Comparison of ENCODE assay signal across 5 fruit fly cellular contexts in the genomic region with DNA sequence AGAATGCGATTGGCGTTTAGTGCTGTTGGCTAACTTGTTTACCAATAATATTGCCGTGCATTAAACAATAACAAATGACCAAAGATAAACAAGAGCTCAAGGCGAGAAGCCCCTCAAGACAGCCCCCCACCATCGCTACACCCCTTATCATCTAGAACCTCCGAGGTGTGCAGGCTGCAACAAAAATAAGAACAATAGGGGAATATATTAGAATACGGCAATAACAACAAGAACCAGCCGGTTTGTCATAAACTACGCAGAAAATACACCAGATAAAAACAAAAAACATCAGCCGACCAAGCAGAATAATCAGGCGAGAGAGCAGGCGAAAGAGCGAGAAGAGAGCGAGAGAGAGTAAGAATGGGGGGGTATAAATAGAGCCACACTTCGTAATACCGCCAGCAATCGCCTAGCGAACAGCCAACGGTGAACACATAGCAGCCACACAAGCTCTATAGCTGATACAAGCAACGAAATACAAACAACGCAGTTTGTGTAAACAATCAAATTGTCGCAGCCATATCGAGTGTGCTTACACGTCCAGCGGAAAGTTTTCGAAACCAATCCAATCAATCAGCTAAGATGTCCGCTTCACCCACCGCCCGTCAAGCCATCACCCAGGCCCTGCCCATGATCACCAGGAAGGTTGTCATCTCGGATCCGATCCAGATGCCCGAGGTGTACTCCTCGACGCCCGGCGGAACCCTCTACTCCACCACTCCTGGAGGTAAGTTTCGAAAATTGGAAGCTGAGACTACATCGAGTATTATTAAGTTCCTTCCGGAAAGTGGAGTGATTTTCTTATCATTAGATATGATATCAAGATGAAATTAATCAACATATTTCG.
A peak's percentile ranks its signal among the peaks of the same experiment; 100 is the strongest.
TF ChIP-seq lines count a peak whose summit lies in the region.

Thor (plus strand) TSS at position 401 of the 847 bp plus-strand sequence.

TF ChIP-seq in whole organism, adult, 20 proteins besides CTCF, POLR2A, EP300 and RAD21 (continued from another document):
- TF ChIP-seq Mnt (GFP tag; optimal IDR thresholded peaks at IDR 0.05; lab: Kevin White, UChicago) (peak; percentile 87), bab1 (GFP tag; optimal IDR thresholded peaks at IDR 0.05; lab: Kevin White, UChicago) (peak; percentile 73), Hr96 (GFP tag; optimal IDR thresholded peaks at IDR 0.05; lab: Kevin White, UChicago) (peak; percentile 82), Crg-1 (GFP tag; optimal IDR thresholded peaks at IDR 0.05; lab: Kevin White, UChicago) (peak; percentile 83), CG12768 (GFP tag; optimal IDR thresholded peaks at IDR 0.05; lab: Kevin White, UChicago) (peak; percentile 87), toe (GFP tag; optimal IDR thresholded peaks at IDR 0.05; lab: Kevin White, UChicago) (peak; percentile 57)

TF ChIP-seq in whole organism, embryonic, 481 proteins besides CTCF, POLR2A, EP300 and RAD21 (continued from another document and continues in another):
- TF ChIP-seq CG2712 (tag; optimal IDR thresholded peaks at IDR 0.05; lab: Kevin White, UChicago) (peak; percentile 56), CG12299 (tag; optimal IDR thresholded peaks at IDR 0.05; lab: Kevin White, UChicago) (peak; percentile 28), CG17829 (tag; optimal IDR thresholded peaks at IDR 0.05; lab: Kevin White, UChicago) (peak; percentile 61), tin (GFP tag; optimal IDR thresholded peaks at IDR 0.05; lab: Kevin White, UChicago) (peak; percentile 51), CG18011 (GFP tag; optimal IDR thresholded peaks at IDR 0.05; lab: Kevin White, UChicago) (peak; percentile 24), kni (GFP tag; optimal IDR thresholded peaks at IDR 0.05; lab: Kevin White, UChicago) (peak; percentile 81), ems (GFP tag; optimal IDR thresholded peaks at IDR 0.05; lab: Kevin White, UChicago) (peak; percentile 27), lmd (GFP tag; IDR thresholded peaks at IDR 0.05; lab: Robert Waterston, UW) (peak; percentile 33; the same call in 1 of the 2 replicates), Atf6 (GFP tag; IDR thresholded peaks at IDR 0.05; lab: Robert Waterston, UW) (peak; percentile 79), CG3847 (GFP tag; IDR thresholded peaks at IDR 0.05; lab: Robert Waterston, UW) (peak; percentile 46; the same call in 1 of the 2 replicates), CG6791 (GFP tag; IDR thresholded peaks at IDR 0.05; lab: Robert Waterston, UW; ENCODE audit: partially characterized antibody) (peak; percentile 70; the same call in 2 of the 3 replicates), CG1832 (GFP tag; optimal IDR thresholded peaks at IDR 0.05; lab: Kevin White, UChicago) (no peak), CG12104 (GFP tag; optimal IDR thresholded peaks at IDR 0.05; lab: Kevin White, UChicago) (peak; percentile 7), sens-2 (GFP tag; IDR thresholded peaks at IDR 0.05; lab: Robert Waterston, UW) (0 out of 2 replicates have a peak, but pooled peaks have one; percentile 63), mam (GFP tag; optimal IDR thresholded peaks at IDR 0.05; lab: Kevin White, UChicago) (peak; percentile 42), CG18599 (GFP tag; optimal IDR thresholded peaks at IDR 0.05; lab: Kevin White, UChicago) (peak; percentile 85), CG14710 (tag; optimal IDR thresholded peaks at IDR 0.05; lab: Kevin White, UChicago) (peak; percentile 25), nerfin-1 (tag; optimal IDR thresholded peaks at IDR 0.05; lab: Kevin White, UChicago) (peak; percentile 63), CG8388 (GFP tag; optimal IDR thresholded peaks at IDR 0.05; lab: Kevin White, UChicago) (peak; percentile 24), wor (GFP tag; IDR thresholded peaks at IDR 0.05; lab: Robert Waterston, UW) (no peak), gsb (GFP tag; IDR thresholded peaks at IDR 0.05; lab: Robert Waterston, UW) (peak; percentile 68), CG10654 (GFP tag; optimal IDR thresholded peaks at IDR 0.05; lab: Kevin White, UChicago) (peak; percentile 32), Hr3 (GFP tag; optimal IDR thresholded peaks at IDR 0.05; lab: Kevin White, UChicago) (peak; percentile 13), gem (tag; optimal IDR thresholded peaks at IDR 0.05; lab: Kevin White, UChicago) (peak; percentile 17), CG13894 (tag; optimal IDR thresholded peaks at IDR 0.05; lab: Kevin White, UChicago) (peak; percentile 87), Gsc (GFP tag; IDR thresholded peaks at IDR 0.05; lab: Robert Waterston, UW) (no peak), HLH3B (GFP tag; IDR thresholded peaks at IDR 0.05; lab: Robert Waterston, UW) (peak; percentile 66; the same call in 1 of the 2 replicates)

TF ChIP-seq in whole organism, prepupa, 60 proteins besides CTCF, POLR2A, EP300 and RAD21 (continued from another document and continues in another):
- TF ChIP-seq CG34406 (GFP tag; optimal IDR thresholded peaks at IDR 0.05; lab: Kevin White, UChicago) (no peak), OdsH (GFP tag; optimal IDR thresholded peaks at IDR 0.05; lab: Kevin White, UChicago) (no peak), CG3919 (GFP tag; optimal IDR thresholded peaks at IDR 0.05; lab: Kevin White, UChicago) (peak; percentile 49), CG9139 (GFP tag; optimal IDR thresholded peaks at IDR 0.05; lab: Kevin White, UChicago) (peak; percentile 79), Gug (GFP tag; IDR thresholded peaks at IDR 0.05; lab: Robert Waterston, UW) (no peak), topi (GFP tag; optimal IDR thresholded peaks at IDR 0.05; lab: Kevin White, UChicago) (peak; percentile 43), CG3032 (tag; optimal IDR thresholded peaks at IDR 0.05; lab: Kevin White, UChicago) (no peak), Met (GFP tag; optimal IDR thresholded peaks at IDR 0.05; lab: Kevin White, UChicago) (peak; percentile 17), Eip93F (GFP tag; optimal IDR thresholded peaks at IDR 0.05; lab: Kevin White, UChicago) (no peak), CG1621 (tag; optimal IDR thresholded peaks at IDR 0.05; lab: Kevin White, UChicago) (peak; percentile 7), spab (GFP tag; optimal IDR thresholded peaks at IDR 0.05; lab: Kevin White, UChicago) (no peak), Blimp-1 (GFP tag; optimal IDR thresholded peaks at IDR 0.05; lab: Kevin White, UChicago) (no peak), CG10631 (GFP tag; optimal IDR thresholded peaks at IDR 0.05; lab: Kevin White, UChicago) (no peak), Hr38 (GFP tag; optimal IDR thresholded peaks at IDR 0.05; lab: Kevin White, UChicago) (no peak), acj6 (GFP tag; optimal IDR thresholded peaks at IDR 0.05; lab: Kevin White, UChicago) (no peak), Sox102F (GFP tag; optimal IDR thresholded peaks at IDR 0.05; lab: Kevin White, UChicago) (peak; percentile 49), CG8319 (GFP tag; optimal IDR thresholded peaks at IDR 0.05; lab: Kevin White, UChicago) (peak; percentile 24), fkh (GFP tag; optimal IDR thresholded peaks at IDR 0.05; lab: Kevin White, UChicago) (peak; percentile 98), svp (GFP tag; lab: Kevin White, UChicago) (peak; percentile 79), Smox (GFP tag; optimal IDR thresholded peaks at IDR 0.05; lab: Kevin White, UChicago) (no peak), esn (GFP tag; optimal IDR thresholded peaks at IDR 0.05; lab: Kevin White, UChicago) (peak; percentile 46), CG16779 (tag; optimal IDR thresholded peaks at IDR 0.05; lab: Kevin White, UChicago) (peak; percentile 62), CG4318 (GFP tag; optimal IDR thresholded peaks at IDR 0.05; lab: Kevin White, UChicago) (no peak), CG15336 (GFP tag; IDR thresholded peaks at IDR 0.05; lab: Robert Waterston, UW) (peak; percentile 46), CG32006 (GFP tag; optimal IDR thresholded peaks at IDR 0.05; lab: Kevin White, UChicago) (no peak), achi (GFP tag; optimal IDR thresholded peaks at IDR 0.05; lab: Kevin White, UChicago) (no peak), Ets21C (GFP tag; optimal IDR thresholded peaks at IDR 0.05; lab: Kevin White, UChicago) (no peak), Eip75B (GFP tag; optimal IDR thresholded peaks at IDR 0.05; lab: Kevin White, UChicago) (peak; percentile 26), CG10669 (GFP tag; optimal IDR thresholded peaks at IDR 0.05; lab: Kevin White, UChicago) (no peak), CG31627 (GFP tag; optimal IDR thresholded peaks at IDR 0.05; lab: Kevin White, UChicago) (no peak), CG6854 (GFP tag; optimal IDR thresholded peaks at IDR 0.05; lab: Kevin White, UChicago) (peak; percentile 30)

TF ChIP-seq in whole organism, pupa, 21 proteins besides CTCF, POLR2A, EP300 and RAD21 (continued from another document):
- TF ChIP-seq rn (GFP tag; IDR thresholded peaks at IDR 0.05; lab: Robert Waterston, UW) (no peak), EcR (GFP tag; optimal IDR thresholded peaks at IDR 0.05; lab: Kevin White, UChicago) (peak; percentile 56), CG8159 (tag; optimal IDR thresholded peaks at IDR 0.05; lab: Kevin White, UChicago) (peak; percentile 6), fd96Ca (GFP tag; IDR thresholded peaks at IDR 0.05; lab: Robert Waterston, UW) (peak; percentile 50; the same call in 1 of the 3 replicates)
TF ChIP-seq in whole organism, pupa: peak in this region for 12.

TF ChIP-seq in whole organism, wandering third instar larva, 38 proteins besides CTCF, POLR2A, EP300 and RAD21 (continued from another document):
- TF ChIP-seq dsf (GFP tag; optimal IDR thresholded peaks at IDR 0.05; lab: Kevin White, UChicago; ENCODE audit: borderline replicate concordance): peak; percentile 31
- peak; percentile 72 for TF ChIP-seq fru (GFP tag; optimal IDR thresholded peaks at IDR 0.05; lab: Kevin White, UChicago)
- peak; percentile 83 for TF ChIP-seq Vsx2 (GFP tag; optimal IDR thresholded peaks at IDR 0.05; lab: Kevin White, UChicago; ENCODE audit: partially characterized antibody)
- TF ChIP-seq dl (GFP tag; optimal IDR thresholded peaks at IDR 0.05; lab: Kevin White, UChicago; ENCODE audit: insufficient read depth in 1 of 2, partially characterized antibody in 2 of 2): peak; percentile 68 to 86
- TF ChIP-seq OdsH (GFP tag; optimal IDR thresholded peaks at IDR 0.05; lab: Kevin White, UChicago): peak; percentile 52
- peak; percentile 59 for TF ChIP-seq CrebA (GFP tag; optimal IDR thresholded peaks at IDR 0.05; lab: Kevin White, UChicago; ENCODE audit: borderline replicate concordance)
- TF ChIP-seq Dfd (GFP tag; optimal IDR thresholded peaks at IDR 0.05; lab: Kevin White, UChicago): no peak
- peak; percentile 91 for TF ChIP-seq Dif (GFP tag; optimal IDR thresholded peaks at IDR 0.05; lab: Kevin White, UChicago; ENCODE audit: partially characterized antibody)
- TF ChIP-seq Jra (GFP tag; optimal IDR thresholded peaks at IDR 0.05; lab: Kevin White, UChicago): peak; percentile 12
- TF ChIP-seq Hr83 (GFP tag; optimal IDR thresholded peaks at IDR 0.05; lab: Kevin White, UChicago; ENCODE audit: poor library complexity, severe bottlenecking): peak; percentile 96
